Worm (Caenorhabditis elegans): Measurements from ENCODE around the gene egl-44.

DNA sequence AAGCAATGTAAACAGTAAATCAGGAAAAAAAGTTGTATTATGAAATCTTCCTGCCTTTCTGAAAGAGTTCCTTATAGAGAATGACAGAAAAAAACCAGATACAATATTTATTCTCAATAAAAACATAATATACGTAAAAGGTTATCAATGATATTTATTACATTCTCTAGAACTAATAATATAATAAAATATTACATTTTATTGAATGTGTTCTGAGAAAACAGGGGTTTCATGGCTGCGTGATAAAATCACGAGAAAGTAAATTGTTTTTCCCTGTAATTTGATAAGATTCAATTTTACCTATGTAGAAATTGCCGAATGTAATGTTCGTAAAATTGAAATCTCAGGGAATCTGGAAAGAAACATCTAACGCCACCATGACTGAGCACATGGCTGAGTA, 36.4 kb downstream of the egl-44 start:
- no peak for TF ChIP-seq ztf-11 (tag; optimal IDR thresholded peaks at IDR 0.05)
- no peak for TF ChIP-seq egl-5 (tag; optimal IDR thresholded peaks at IDR 0.05)
- TF ChIP-seq lsy-12 (tag; optimal IDR thresholded peaks at IDR 0.05): no peak
- TF ChIP-seq sea-2 (GFP tag; optimal IDR thresholded peaks at IDR 0.05): no peak
- TF ChIP-seq nhr-23 (tag; optimal IDR thresholded peaks at IDR 0.05): no peak
- no peak for TF ChIP-seq fkh-2 (tag; optimal IDR thresholded peaks at IDR 0.05)
- TF ChIP-seq nhr-237 (tag; optimal IDR thresholded peaks at IDR 0.05): no peak
- TF ChIP-seq lin-39 (tag; optimal IDR thresholded peaks at IDR 0.05): no peak
- TF ChIP-seq nfya-1 (tag; optimal IDR thresholded peaks at IDR 0.05; ENCODE audit: insufficient read depth): no peak
- no peak for TF ChIP-seq zag-1 (tag; optimal IDR thresholded peaks at IDR 0.05)
